Worm (Caenorhabditis elegans) whole organism, L2 larva: ENCODE measurements around the gene tbh-1.
A peak's percentile ranks its signal among the peaks of the same experiment; 100 is the strongest.

Source experiments
- ama-1 ChIP-seq: fragments of 150-350 bp; optimal IDR thresholded peaks from 2 replicates; lab custom pipeline; 2018; ENCODE audit warnings: inconsistent platforms
- fos-1 ChIP-seq: fragments of 150-350 bp; optimal IDR thresholded peaks from 2 replicates; lab custom pipeline; 2014; ENCODE audit warnings: missing biosample characterization, missing genetic modification characterization
- lin-13 ChIP-seq: fragments of 150-350 bp; optimal IDR thresholded peaks from 2 replicates; lab custom pipeline; 2014; ENCODE audit warnings: missing biosample characterization, missing genetic modification reagents, missing genetic modification characterization
- nhr-237 ChIP-seq: fragments of 150-350 bp; optimal IDR thresholded peaks from 2 replicates; lab custom pipeline; 2014; ENCODE audit warnings: missing biosample characterization, missing genetic modification characterization
- nhr-77 ChIP-seq: fragments of 150-350 bp; optimal IDR thresholded peaks from 2 replicates; lab custom pipeline; 2014; ENCODE audit warnings: missing biosample characterization, missing genetic modification characterization
- snpc-4 ChIP-seq: fragments of 150-350 bp; optimal IDR thresholded peaks from 2 replicates; lab custom pipeline; 2014; ENCODE audit warnings: missing biosample characterization, missing genetic modification characterization

DNA sequence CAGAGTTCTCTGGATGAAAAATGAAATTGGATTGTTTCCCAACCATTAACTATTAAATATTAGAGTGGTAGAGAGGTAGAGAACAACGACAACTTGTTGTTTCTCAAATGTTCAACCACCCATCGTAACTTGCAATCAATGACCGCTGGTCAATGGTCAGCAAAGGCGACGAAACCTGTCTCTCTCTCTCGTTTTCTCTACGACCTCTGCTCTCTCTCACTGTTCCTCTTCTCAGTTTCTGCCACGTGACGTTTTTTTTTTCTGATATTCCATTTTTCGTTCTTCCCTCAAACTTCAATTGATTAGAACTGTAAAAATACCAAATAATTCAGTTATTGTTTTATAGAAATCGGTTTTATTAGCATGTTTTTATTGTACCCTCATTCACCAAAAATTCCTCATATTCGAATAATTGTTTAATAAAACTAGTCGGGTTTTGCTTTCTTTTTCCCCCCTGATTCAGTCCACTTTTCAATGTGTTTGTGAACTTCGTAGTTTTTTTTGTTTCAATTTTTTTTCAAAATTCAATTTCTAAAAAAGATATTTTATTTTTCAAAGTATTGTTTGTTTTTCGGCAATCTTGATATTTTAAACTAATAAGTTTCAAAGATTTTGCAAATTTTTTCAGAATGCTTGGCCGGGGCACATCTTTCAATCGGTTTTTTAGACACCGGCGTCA is 7.6 kb downstream of the tbh-1 start, which contains the start of gene suox-1:
- TF ChIP-seq ama-1: no peak
- TF ChIP-seq fos-1: peak; percentile 38
- no peak for TF ChIP-seq nhr-237 (tag; lab: Kevin White, UChicago)
- no peak for TF ChIP-seq snpc-4
- TF ChIP-seq lin-13: no peak
- TF ChIP-seq nhr-77 (tag; lab: Kevin White, UChicago): no peak
